Fruit fly (Drosophila melanogaster) whole organism, embryonic: ENCODE results near the gene Crys.
A peak's percentile ranks its signal among the peaks of the same experiment; 100 is the strongest.

Experiments used
- Awh ChIP-seq: fragments of 200-800 bp; sonication (Bioruptor generic); IDR thresholded peaks from 2 replicates; pipeline ENCODE4, ENCODE4 v1.3.6; 2022; ENCODE audit warnings: missing biosample characterization, missing genetic modification characterization
- CG10543 ChIP-seq: fragments of 200-800 bp; sonication (Bioruptor generic); optimal IDR thresholded peaks from 3 replicates; lab custom pipeline; 2017; ENCODE audit warnings: missing biosample characterization, mild to moderate bottlenecking, missing genetic modification characterization, moderate library complexity
- CG11093 ChIP-seq: fragments of 200-800 bp; sonication (Bioruptor generic); IDR thresholded peaks from 3 replicates; pipeline ENCODE4 v1.3.6; 2022; ENCODE audit warnings: missing biosample characterization, missing genetic modification characterization
- CG11504 ChIP-seq: fragments of 200-800 bp; sonication (Bioruptor generic); optimal IDR thresholded peaks from 3 replicates; lab custom pipeline; 2019; ENCODE audit warnings: missing biosample characterization, mild to moderate bottlenecking, missing genetic modification characterization, moderate library complexity
- CG11695 ChIP-seq: fragments of 200-800 bp; sonication (Bioruptor generic); IDR thresholded peaks from 3 replicates; pipeline ENCODE4 v1.3.6; 2022; ENCODE audit warnings: missing biosample characterization, missing genetic modification characterization
- CG12219 ChIP-seq: fragments of 200-800 bp; sonication (Bioruptor generic); optimal IDR thresholded peaks from 3 replicates; lab custom pipeline; 2018; ENCODE audit warnings: missing biosample characterization, mild to moderate bottlenecking, missing genetic modification characterization
- CG13287 ChIP-seq: fragments of 200-800 bp; sonication (Bioruptor generic); IDR thresholded peaks from 2 replicates; pipeline ENCODE4 v1.3.6; 2022; ENCODE audit warnings: missing biosample characterization, missing genetic modification characterization; ENCODE audit not compliant: partially characterized antibody
- CG14050 ChIP-seq: fragments of 200-800 bp; sonication (Bioruptor generic); IDR thresholded peaks from 3 replicates; pipeline ENCODE4 v1.3.6; 2022; ENCODE audit warnings: missing biosample characterization, missing genetic modification characterization
- CG16813 ChIP-seq: fragments of 200-800 bp; sonication (Bioruptor generic); IDR thresholded peaks from 3 replicates; pipeline ENCODE4 v1.3.6; 2022; ENCODE audit warnings: missing biosample characterization, missing genetic modification characterization; ENCODE audit not compliant: partially characterized antibody
- CG17912 ChIP-seq: fragments of 200-800 bp; sonication (Bioruptor generic); optimal IDR thresholded peaks from 2 replicates; lab custom pipeline; 2018; ENCODE audit warnings: missing biosample characterization, mild to moderate bottlenecking, missing genetic modification characterization
- CG18262 ChIP-seq: fragments of 200-800 bp; optimal IDR thresholded peaks from 3 replicates; lab custom pipeline; 2019; ENCODE audit warnings: missing biosample characterization, mild to moderate bottlenecking, missing genetic modification characterization, moderate library complexity
- CG2120 ChIP-seq: fragments of 200-800 bp; sonication (Bioruptor generic); optimal IDR thresholded peaks from 3 replicates; lab custom pipeline; 2016; ENCODE audit warnings: missing biosample characterization, missing genetic modification characterization
- CG2202 ChIP-seq: fragments of 200-800 bp; sonication (Bioruptor generic); optimal IDR thresholded peaks from 2 replicates; lab custom pipeline; 2018; ENCODE audit warnings: missing biosample characterization, mild to moderate bottlenecking, missing genetic modification characterization
- CG2678 ChIP-seq: fragments of 200-800 bp; sonication (Bioruptor generic); optimal IDR thresholded peaks from 3 replicates; lab custom pipeline; 2019; ENCODE audit warnings: missing biosample characterization, mild to moderate bottlenecking, missing genetic modification characterization, moderate library complexity
- CG33557 ChIP-seq: fragments of 200-800 bp; sonication (Bioruptor generic); optimal IDR thresholded peaks from 2 replicates; lab custom pipeline; 2019; ENCODE audit warnings: missing biosample characterization, mild to moderate bottlenecking, missing genetic modification characterization, moderate library complexity
- CG34224 ChIP-seq: fragments of 200-800 bp; sonication (Bioruptor generic); IDR thresholded peaks from 3 replicates; pipeline ENCODE4 v1.3.6; 2022; ENCODE audit warnings: missing biosample characterization, missing genetic modification characterization; ENCODE audit not compliant: partially characterized antibody
- CG4617 ChIP-seq: fragments of 200-800 bp; sonication (Bioruptor generic); optimal IDR thresholded peaks from 3 replicates; lab custom pipeline; 2016; ENCODE audit warnings: missing biosample characterization, missing genetic modification characterization, borderline replicate concordance
- CG6175 ChIP-seq: fragments of 200-800 bp; sonication (Bioruptor generic); IDR thresholded peaks from 3 replicates; pipeline ENCODE4 v1.3.6; 2022; ENCODE audit warnings: missing biosample characterization, missing genetic modification characterization
- CG6689 ChIP-seq: fragments of 200-800 bp; sonication (Bioruptor generic); IDR thresholded peaks from 2 replicates; pipeline ENCODE4 v1.3.6; 2022; ENCODE audit warnings: missing biosample characterization, missing genetic modification characterization
- CG7372 ChIP-seq: fragments of 200-800 bp; sonication (Bioruptor generic); IDR thresholded peaks from 2 replicates; pipeline ENCODE4 v1.3.6; 2022; ENCODE audit warnings: missing biosample characterization, missing genetic modification characterization
- CG8281 ChIP-seq: fragments of 200-800 bp; sonication (Bioruptor generic); optimal IDR thresholded peaks from 2 replicates; lab custom pipeline; 2018; ENCODE audit warnings: missing biosample characterization, mild to moderate bottlenecking, missing genetic modification characterization, moderate library complexity
- CG9437 ChIP-seq: fragments of 200-800 bp; sonication (Bioruptor generic); optimal IDR thresholded peaks from 2 replicates; lab custom pipeline; 2018; ENCODE audit warnings: missing biosample characterization, mild to moderate bottlenecking, missing genetic modification characterization
- Camta ChIP-seq: fragments of 200-800 bp; sonication (Bioruptor generic); optimal IDR thresholded peaks from 2 replicates; lab custom pipeline; 2016; ENCODE audit warnings: missing biosample characterization, missing genetic modification characterization
- CrebB ChIP-seq: fragments of 200-800 bp; sonication (Bioruptor generic); optimal IDR thresholded peaks from 3 replicates; lab custom pipeline; 2018; ENCODE audit warnings: missing biosample characterization, mild to moderate bottlenecking, missing genetic modification characterization
- D19B ChIP-seq: fragments of 200-800 bp; sonication (Bioruptor generic); optimal IDR thresholded peaks from 2 replicates; lab custom pipeline; 2017; ENCODE audit warnings: missing biosample characterization, mild to moderate bottlenecking, missing genetic modification characterization
- HHEX ChIP-seq: fragments of 200-800 bp; sonication (Bioruptor generic); optimal IDR thresholded peaks from 3 replicates; lab custom pipeline; 2017; ENCODE audit warnings: missing biosample characterization, mild to moderate bottlenecking, missing genetic modification characterization, missing genetic modification reagents
- Hr51 ChIP-seq, 2 experiments: fragments of 200-800 bp; sonication (Bioruptor generic); optimal IDR thresholded peaks; 2 replicates in 1 of 2; 3 replicates in 1 of 2; lab custom pipeline; 2016 to 2018; ENCODE audit warnings: missing biosample characterization in 2 of 2, missing genetic modification characterization in 2 of 2, mild to moderate bottlenecking in 1 of 2, moderate library complexity in 1 of 2
- Lhr ChIP-seq: fragments of 200-800 bp; sonication (Bioruptor generic); optimal IDR thresholded peaks from 3 replicates; lab custom pipeline; 2017; ENCODE audit warnings: mild to moderate bottlenecking, missing biosample characterization, missing genetic modification reagents, missing genetic modification characterization
- MBD-R2 ChIP-seq: fragments of 200-800 bp; sonication (Bioruptor generic); IDR thresholded peaks from 2 replicates; pipeline ENCODE4 v1.3.6; 2022; ENCODE audit warnings: missing biosample characterization, missing genetic modification characterization
- MESR4 ChIP-seq: fragments of 200-800 bp; sonication (Bioruptor generic); optimal IDR thresholded peaks from 2 replicates; lab custom pipeline; 2018; ENCODE audit warnings: missing biosample characterization, mild to moderate bottlenecking, missing genetic modification characterization, moderate library complexity
- NFAT ChIP-seq: fragments of 200-800 bp; sonication (Bioruptor generic); IDR thresholded peaks from 2 replicates; pipeline ENCODE4 v1.3.6; 2022; ENCODE audit warnings: missing biosample characterization, missing genetic modification characterization
- Optix ChIP-seq: fragments of 200-800 bp; sonication (Bioruptor generic); IDR thresholded peaks from 3 replicates; pipeline ENCODE4 v1.3.6; 2022; ENCODE audit warnings: missing biosample characterization, missing genetic modification characterization
- Stat92E ChIP-seq, 3 experiments: fragments of >200 bp in 2 of 3; fragments of 200-800 bp in 1 of 3; sonication (Bioruptor generic) in 1 of 3; optimal IDR thresholded peaks; 2 replicates each; lab custom pipeline; 2017 to 2019; ENCODE audit warnings: missing biosample characterization in 3 of 3, missing genetic modification characterization in 3 of 3, mild to moderate bottlenecking in 1 of 3, moderate library complexity in 1 of 3
- YL-1 ChIP-seq: fragments of 200-800 bp; sonication (Bioruptor generic); optimal IDR thresholded peaks from 3 replicates; lab custom pipeline; 2017; ENCODE audit warnings: missing biosample characterization, mild to moderate bottlenecking, missing genetic modification characterization
- aop ChIP-seq: fragments of 200-800 bp; sonication (Bioruptor generic); IDR thresholded peaks from 2 replicates; pipeline ENCODE4 v1.3.6; 2022; ENCODE audit warnings: missing biosample characterization, missing genetic modification characterization
- da ChIP-seq: fragments of 200-800 bp; sonication (Bioruptor generic); optimal IDR thresholded peaks from 2 replicates; lab custom pipeline; 2016; ENCODE audit warnings: missing biosample characterization, missing genetic modification characterization
- dm ChIP-seq: fragments of 200-800 bp; sonication (Bioruptor generic); optimal IDR thresholded peaks from 3 replicates; lab custom pipeline; 2016; ENCODE audit warnings: missing biosample characterization, missing genetic modification characterization
- dmrt11E ChIP-seq: fragments of 200-800 bp; sonication (Bioruptor generic); optimal IDR thresholded peaks from 3 replicates; lab custom pipeline; 2018; ENCODE audit warnings: missing biosample characterization, mild to moderate bottlenecking, missing genetic modification characterization, moderate library complexity
- fd96Cb ChIP-seq: fragments of 200-800 bp; sonication (Bioruptor generic); optimal IDR thresholded peaks from 2 replicates; lab custom pipeline; 2018; ENCODE audit warnings: missing biosample characterization, mild to moderate bottlenecking, missing genetic modification characterization, moderate library complexity
- gsb-n ChIP-seq: fragments of 200-800 bp; sonication (Bioruptor generic); optimal IDR thresholded peaks from 3 replicates; lab custom pipeline; 2018; ENCODE audit warnings: missing biosample characterization, mild to moderate bottlenecking, missing genetic modification characterization
- hbn ChIP-seq: fragments of 200-800 bp; sonication (Bioruptor generic); IDR thresholded peaks from 2 replicates; pipeline ENCODE4 v1.3.6; 2022; ENCODE audit warnings: missing biosample characterization, missing genetic modification characterization; ENCODE audit not compliant: partially characterized antibody
- insv ChIP-seq, 2 experiments: fragments of 200-800 bp; sonication (Bioruptor generic); optimal IDR thresholded peaks; 3 replicates each; lab custom pipeline; 2016 to 2018; ENCODE audit warnings: missing biosample characterization in 2 of 2, missing genetic modification characterization in 2 of 2
- nau ChIP-seq: fragments of 200-800 bp; sonication (Bioruptor generic); optimal IDR thresholded peaks from 3 replicates; lab custom pipeline; 2017; ENCODE audit warnings: missing biosample characterization, mild to moderate bottlenecking, missing genetic modification characterization, missing genetic modification reagents
- odd ChIP-seq: fragments of 200-800 bp; sonication (Bioruptor generic); optimal IDR thresholded peaks from 2 replicates; lab custom pipeline; 2017; ENCODE audit warnings: missing biosample characterization, mild to moderate bottlenecking, missing genetic modification characterization
- pan ChIP-seq, 4 experiments: fragments of >200 bp in 3 of 4; fragments of 200-800 bp in 1 of 4; sonication (Bioruptor generic) in 1 of 4; optimal IDR thresholded peaks in 3 of 4; IDR thresholded peaks in 1 of 4; 2 replicates each; pipeline versions ENCODE4 v1.3.6 to Lab custom; 2017 to 2022; ENCODE audit warnings: missing biosample characterization in 2 of 4, missing genetic modification characterization in 2 of 4, mixed read lengths in 1 of 4
- run ChIP-seq: fragments of 200-800 bp; sonication (Bioruptor generic); optimal IDR thresholded peaks from 3 replicates; lab custom pipeline; 2018; ENCODE audit warnings: missing biosample characterization, mild to moderate bottlenecking, missing genetic modification characterization
- trem ChIP-seq: fragments of 200-800 bp; optimal IDR thresholded peaks from 3 replicates; lab custom pipeline; 2019; ENCODE audit warnings: missing biosample characterization, mild to moderate bottlenecking, missing genetic modification characterization, moderate library complexity
- unpg ChIP-seq: fragments of 200-800 bp; sonication (Bioruptor generic); optimal IDR thresholded peaks from 3 replicates; lab custom pipeline; 2018; ENCODE audit warnings: missing biosample characterization, mild to moderate bottlenecking, missing genetic modification characterization, moderate library complexity
- zen2 ChIP-seq: fragments of 200-800 bp; sonication (Bioruptor generic); IDR thresholded peaks from 3 replicates; pipeline ENCODE4 v1.3.6; 2022; ENCODE audit warnings: missing biosample characterization, missing genetic modification characterization; ENCODE audit not compliant: partially characterized antibody

The Crys gene

DNA sequence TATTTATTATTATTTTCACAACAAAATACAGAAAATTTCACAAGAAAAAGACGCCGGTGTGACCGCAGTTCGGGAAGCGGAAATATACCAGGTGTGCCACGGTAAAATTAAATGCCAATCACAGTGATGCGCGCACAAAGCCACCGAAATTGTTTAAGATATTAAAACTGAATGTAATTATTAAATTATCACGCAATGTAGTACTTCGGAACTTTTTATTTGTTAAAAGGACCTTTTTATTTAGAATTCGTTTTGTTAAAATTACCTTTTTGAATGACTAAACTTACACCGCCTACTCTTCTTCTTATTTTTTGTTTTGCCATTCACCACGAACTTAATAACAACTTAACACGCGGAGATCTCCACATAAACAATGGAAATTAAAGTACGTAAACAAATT lies 44.0 kb downstream of the Crys start, which contains the start of the genes CG6686 and CG34163 (continued):
- no peak for TF ChIP-seq CG11093
- TF ChIP-seq CG2202 (tag; lab: Kevin White, UChicago) = peak; percentile 2
- TF ChIP-seq CG6689 (GFP tag; lab: Robert Waterston, UW) = 0 out of 2 replicates have a peak, but pooled peaks have one; percentile 27
- no peak for TF ChIP-seq HHEX (GFP tag; lab: Kevin White, UChicago)
- TF ChIP-seq CG13287 (GFP tag; lab: Robert Waterston, UW) = no peak
- peak; percentile 89 for TF ChIP-seq MBD-R2 (GFP tag; lab: Robert Waterston, UW)
- no peak for TF ChIP-seq CG17912 (GFP tag; lab: Kevin White, UChicago)
- TF ChIP-seq CG10543 (GFP tag; lab: Kevin White, UChicago) = peak; percentile 1
- no peak for TF ChIP-seq pan (optimal IDR thresholded peaks at IDR 0.05; lab: Kevin White, UChicago)
- TF ChIP-seq pan (GFP tag; optimal IDR thresholded peaks at IDR 0.05 in 1 of 2, IDR thresholded peaks at IDR 0.05 in 1 of 2) = no peak
- peak; percentile 27; the same call in 1 of the 2 replicates for TF ChIP-seq hbn (GFP tag; lab: Robert Waterston, UW)
- peak in 1 of 2 experiments; percentile 54 for TF ChIP-seq Hr51 (GFP tag; optimal IDR thresholded peaks at IDR 0.05; lab: Kevin White, UChicago)
- TF ChIP-seq odd (GFP tag; lab: Kevin White, UChicago) = no peak
- TF ChIP-seq MESR4 (GFP tag; lab: Kevin White, UChicago) = peak; percentile 0
- TF ChIP-seq Awh (GFP tag; lab: Robert Waterston, UW) = no peak
- no peak for TF ChIP-seq nau (GFP tag; lab: Kevin White, UChicago)
- TF ChIP-seq zen2 (GFP tag; lab: Robert Waterston, UW) = no peak
- no peak for TF ChIP-seq CG11504 (tag; lab: Kevin White, UChicago)
- peak; percentile 24 for TF ChIP-seq CG18262 (tag; lab: Kevin White, UChicago)
- no peak for TF ChIP-seq CG8281 (tag; lab: Kevin White, UChicago)
- peak; percentile 64 for TF ChIP-seq Lhr (GFP tag; lab: Kevin White, UChicago)
- no peak for TF ChIP-seq Optix (GFP tag; lab: Robert Waterston, UW)
- no peak for TF ChIP-seq CG34224 (GFP tag; lab: Robert Waterston, UW)
- peak in 1 of 2 experiments; percentile 3 for TF ChIP-seq insv (GFP tag; optimal IDR thresholded peaks at IDR 0.05; lab: Kevin White, UChicago)
- peak; percentile 32 for TF ChIP-seq CG33557 (GFP tag; lab: Kevin White, UChicago)
- TF ChIP-seq CrebB (tag; lab: Kevin White, UChicago) = no peak
- TF ChIP-seq CG11695 (GFP tag; lab: Robert Waterston, UW) = no peak
- peak; percentile 61 for TF ChIP-seq CG9437 (GFP tag; lab: Kevin White, UChicago)
- TF ChIP-seq dmrt11E = peak; percentile 35
- TF ChIP-seq CG6175 (GFP tag; lab: Robert Waterston, UW) = no peak
- peak in 1 of 3 experiments; percentile 38 for TF ChIP-seq Stat92E (GFP tag; optimal IDR thresholded peaks at IDR 0.05; lab: Kevin White, UChicago)
- TF ChIP-seq gsb-n (tag; lab: Kevin White, UChicago) = no peak
- peak; percentile 94 for TF ChIP-seq YL-1 (GFP tag; lab: Kevin White, UChicago)
- TF ChIP-seq fd96Cb (tag; lab: Kevin White, UChicago) = no peak
- peak; percentile 52 for TF ChIP-seq unpg (GFP tag; lab: Kevin White, UChicago)
- no peak for TF ChIP-seq CG2678
- TF ChIP-seq D19B (GFP tag; lab: Kevin White, UChicago) = no peak
- peak; percentile 70 for TF ChIP-seq trem (tag; lab: Kevin White, UChicago)
- TF ChIP-seq NFAT (GFP tag; lab: Robert Waterston, UW) = no peak
- no peak for TF ChIP-seq CG16813 (GFP tag; lab: Robert Waterston, UW)
- TF ChIP-seq Camta = peak; percentile 51
- TF ChIP-seq CG4617 (GFP tag; lab: Kevin White, UChicago) = peak; percentile 88
- no peak for TF ChIP-seq CG14050 (GFP tag; lab: Robert Waterston, UW)
- TF ChIP-seq aop (GFP tag; lab: Robert Waterston, UW) = no peak
- peak; percentile 76 for TF ChIP-seq CG2120 (GFP tag; lab: Kevin White, UChicago)
- no peak for TF ChIP-seq CG12219 (GFP tag; lab: Kevin White, UChicago)
- no peak for TF ChIP-seq da (GFP tag; lab: Kevin White, UChicago)
- no peak for TF ChIP-seq run (tag; lab: Kevin White, UChicago)
- peak; percentile 92 for TF ChIP-seq dm
- no peak for TF ChIP-seq CG7372 (GFP tag; lab: Robert Waterston, UW)
